Worm (Caenorhabditis elegans): Measurements from ENCODE around the gene sqst-4.

DNA sequence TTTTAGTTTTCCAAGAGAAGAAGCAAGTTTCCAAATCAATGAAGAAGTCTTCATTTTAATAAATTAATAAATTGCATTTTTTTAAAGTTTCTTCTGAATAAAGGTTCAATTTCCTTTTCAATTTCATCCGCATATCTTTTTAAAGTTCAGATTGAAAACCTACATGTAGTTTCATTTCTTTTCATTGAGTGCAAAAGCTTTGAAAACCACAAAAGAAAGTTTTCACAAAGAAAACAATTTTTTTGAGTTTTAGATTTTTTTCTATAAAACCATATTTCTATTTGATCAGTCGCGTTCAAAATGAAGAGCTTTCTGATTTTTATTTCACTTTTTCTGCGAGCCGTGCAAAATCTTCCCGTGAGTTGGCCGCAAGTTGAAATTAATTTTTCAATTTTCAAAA is 42.6 kb upstream of the sqst-4 start, which contains the start of gene T08G3.6:
- TF ChIP-seq med-1 (GFP tag; optimal IDR thresholded peaks at IDR 0.05; ENCODE audit: insufficient read depth) (no peak), flt-1 (GFP tag; IDR thresholded peaks at IDR 0.05) (no peak)
